Worm (Caenorhabditis elegans): ENCODE data around the gene Y45F10C.2.

DNA sequence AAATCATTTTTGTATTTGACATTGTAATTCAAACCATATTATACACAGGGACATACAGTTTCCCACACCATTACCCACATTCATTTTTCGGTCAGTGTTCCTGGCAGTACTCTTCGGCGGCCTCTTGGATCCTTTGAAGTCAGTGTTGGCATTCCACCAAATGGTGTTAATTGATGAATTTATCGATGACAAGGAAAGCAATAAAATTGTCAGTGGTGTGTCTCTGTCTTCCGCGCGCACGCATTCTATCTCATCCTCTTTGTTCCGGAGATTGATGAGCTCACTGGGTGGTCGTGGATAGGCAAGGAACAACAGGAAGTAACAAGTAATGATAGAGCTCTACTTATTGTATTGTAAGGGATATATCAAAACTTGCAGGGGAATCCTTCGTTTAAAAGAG, 47.9 kb upstream of the Y45F10C.2 start:
- TF ChIP-seq lin-15B (tag; optimal IDR thresholded peaks at IDR 0.05) (no peak), skn-1 (tag; optimal IDR thresholded peaks at IDR 0.05) (no peak), fkh-2 (tag; optimal IDR thresholded peaks at IDR 0.05) (no peak), elt-3 (tag; optimal IDR thresholded peaks at IDR 0.05) (no peak), nhr-77 (tag; optimal IDR thresholded peaks at IDR 0.05) (no peak), nhr-12 (tag; optimal IDR thresholded peaks at IDR 0.05) (no peak), elt-1 (tag; optimal IDR thresholded peaks at IDR 0.05) (no peak), ztf-11 (tag; optimal IDR thresholded peaks at IDR 0.05) (no peak), ama-1 (optimal IDR thresholded peaks at IDR 0.05) (no peak), nhr-76 (tag; optimal IDR thresholded peaks at IDR 0.05) (no peak), nhr-23 (tag; optimal IDR thresholded peaks at IDR 0.05) (no peak), elt-2 (tag; optimal IDR thresholded peaks at IDR 0.05) (no peak)

All from whole organism, L3 larva.